Worm (Caenorhabditis elegans) whole organism, L3 larva: ENCODE measurements around the gene ser-6.

ENCODE experiments used
- ama-1 ChIP-seq: fragments of 150-350 bp; optimal IDR thresholded peaks from 2 replicates; lab custom pipeline; 2018
- ceh-9 ChIP-seq: sonication (generic microtip); optimal IDR thresholded peaks from 2 replicates; lab custom pipeline; 2018; ENCODE audit warnings: missing biosample characterization, missing genetic modification characterization
- daf-12 ChIP-seq: fragments of 150-350 bp; optimal IDR thresholded peaks from 2 replicates; lab custom pipeline; 2014; ENCODE audit warnings: missing biosample characterization, missing genetic modification reagents, missing genetic modification characterization
- elt-3 ChIP-seq, 3 experiments: fragments of 150-350 bp in 1 of 3; sonication (generic microtip) in 2 of 3; optimal IDR thresholded peaks; 2 replicates in 2 of 3; 4 replicates in 1 of 3; lab custom pipeline; 2014 to 2017; ENCODE audit warnings: missing biosample characterization in 3 of 3, missing genetic modification characterization in 3 of 3
- fos-1 ChIP-seq: fragments of 150-350 bp; optimal IDR thresholded peaks from 2 replicates; lab custom pipeline; 2014; ENCODE audit warnings: missing biosample characterization, missing genetic modification characterization
- mdl-1 ChIP-seq: fragments of 150-350 bp; optimal IDR thresholded peaks from 2 replicates; lab custom pipeline; 2014; ENCODE audit warnings: missing biosample characterization, missing genetic modification characterization
- nhr-28 ChIP-seq: fragments of 150-350 bp; optimal IDR thresholded peaks from 2 replicates; lab custom pipeline; 2014; ENCODE audit warnings: missing biosample characterization, missing genetic modification characterization
- unc-62 ChIP-seq: fragments of 150-350 bp; sonication (generic microtip); optimal IDR thresholded peaks from 4 replicates; lab custom pipeline; 2014; ENCODE audit warnings: missing biosample characterization, missing genetic modification reagents, missing genetic modification characterization

DNA sequence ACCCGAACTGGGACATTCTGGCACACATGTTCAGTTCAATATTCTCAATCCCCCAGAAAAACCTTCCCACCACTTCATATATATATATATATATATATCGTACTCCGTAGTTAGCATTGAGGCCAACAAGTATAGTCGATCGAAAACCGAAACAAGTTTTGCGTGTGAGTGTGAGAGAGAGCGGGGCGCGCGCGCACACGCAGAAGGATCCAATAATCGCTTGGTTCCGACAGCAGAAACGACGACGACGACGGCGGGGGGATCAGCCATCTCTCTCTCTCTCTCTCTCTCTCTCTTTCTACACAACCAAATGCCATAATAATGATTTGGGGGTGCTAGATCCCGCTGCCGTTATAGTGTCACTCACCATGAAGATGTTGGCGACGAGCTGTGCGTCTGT, 35.0 kb downstream of the ser-6 start:
- no peak for TF ChIP-seq nhr-28 (tag; lab: Kevin White, UChicago)
- no peak for TF ChIP-seq mdl-1 (tag; lab: Kevin White, UChicago)
- no peak for TF ChIP-seq unc-62 (GFP tag; lab: Kevin White, UChicago)
- no peak for TF ChIP-seq elt-3 (tag; optimal IDR thresholded peaks at IDR 0.05; lab: Kevin White, UChicago)
- TF ChIP-seq fos-1 (tag; lab: Kevin White, UChicago) = no peak
- TF ChIP-seq daf-12 (tag; lab: Kevin White, UChicago) = no peak
- TF ChIP-seq ama-1 = no peak
- no peak for TF ChIP-seq ceh-9 (tag; lab: Kevin White, UChicago)
